Fruit fly (Drosophila melanogaster): ENCODE measurements around the gene PolG1.

The PolG1 gene

DNA sequence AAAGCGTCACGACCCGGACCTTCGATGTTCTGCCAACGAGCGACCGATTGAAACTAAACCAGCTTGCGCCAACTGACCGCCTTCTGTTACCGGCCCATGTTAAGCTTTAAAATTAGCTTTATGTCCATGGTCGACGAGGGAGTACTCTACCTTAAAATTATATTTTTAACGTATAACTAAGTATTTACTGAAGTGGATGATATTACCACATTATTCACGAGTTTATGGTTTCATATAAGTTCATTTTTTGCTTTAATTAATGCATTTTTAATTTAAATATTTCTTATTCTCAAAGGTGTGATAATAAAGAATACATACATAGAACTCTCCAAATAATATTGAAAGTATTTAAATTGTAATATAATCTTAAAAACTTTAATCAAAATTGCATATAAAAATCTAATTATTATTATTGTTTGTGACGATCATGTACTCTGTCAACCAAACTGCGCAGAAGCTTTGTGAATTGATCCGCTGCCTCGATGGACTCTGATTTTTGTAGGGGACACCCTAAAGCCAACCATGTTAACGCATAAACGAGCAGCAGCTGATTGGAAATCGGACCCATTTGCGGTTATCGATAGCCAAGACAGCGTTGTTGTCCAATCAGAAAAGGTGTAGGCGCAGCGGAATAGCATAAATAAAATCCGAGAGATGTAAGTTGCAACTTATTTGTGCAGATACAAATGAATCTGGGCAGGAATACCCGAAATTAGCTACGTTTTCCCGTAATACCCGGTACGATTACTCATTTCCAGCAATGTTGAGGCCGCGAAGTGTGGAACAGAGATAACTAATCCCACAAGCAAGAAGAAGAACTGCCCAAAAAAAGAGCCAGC, 47.2 kb downstream of the PolG1 start, which contains the start of the genes CG9008 and p38b (continued):
- 0 out of 2 replicates have a peak, but pooled peaks have one; percentile 40 for TF ChIP-seq ato (GFP tag; IDR thresholded peaks at IDR 0.05; ENCODE audit: partially characterized antibody)
- TF ChIP-seq Dfd (GFP tag; optimal IDR thresholded peaks at IDR 0.05): no peak
- peak; percentile 71 for TF ChIP-seq Six4 (GFP tag; optimal IDR thresholded peaks at IDR 0.05)
- TF ChIP-seq CG2202 (tag; optimal IDR thresholded peaks at IDR 0.05): peak; percentile 12
- no peak for TF ChIP-seq CG9876 (GFP tag; optimal IDR thresholded peaks at IDR 0.05)
- no peak for TF ChIP-seq CG14965 (GFP tag; optimal IDR thresholded peaks at IDR 0.05; ENCODE audit: borderline replicate concordance)
- TF ChIP-seq HmgZ (tag; optimal IDR thresholded peaks at IDR 0.05): peak; percentile 44
- peak; percentile 52 for TF ChIP-seq wek (GFP tag; optimal IDR thresholded peaks at IDR 0.05)
- no peak for TF ChIP-seq CkIIα-i1 (GFP tag; IDR thresholded peaks at IDR 0.05)
- peak; percentile 26 for TF ChIP-seq CG18764 (GFP tag; optimal IDR thresholded peaks at IDR 0.05)
- TF ChIP-seq sens (GFP tag): peak; percentile 79
- TF ChIP-seq CG10979 (tag; optimal IDR thresholded peaks at IDR 0.05): peak; percentile 83
- TF ChIP-seq CG14050 (GFP tag; IDR thresholded peaks at IDR 0.05): no peak; the same call in 2 of the 3 replicates
- TF ChIP-seq CG8478 (optimal IDR thresholded peaks at IDR 0.05): no peak
- TF ChIP-seq btn (GFP tag; optimal IDR thresholded peaks at IDR 0.05): no peak
- peak; percentile 56 for TF ChIP-seq CG3407 (GFP tag; optimal IDR thresholded peaks at IDR 0.05)
- no peak for TF ChIP-seq p53 (GFP tag; optimal IDR thresholded peaks at IDR 0.05)
- TF ChIP-seq schlank (tag; optimal IDR thresholded peaks at IDR 0.05): no peak
- TF ChIP-seq jigr1 (GFP tag; IDR thresholded peaks at IDR 0.05): no peak
- TF ChIP-seq CG15269 (tag; optimal IDR thresholded peaks at IDR 0.05): peak; percentile 87
- no peak for TF ChIP-seq pita (GFP tag; optimal IDR thresholded peaks at IDR 0.05)
- TF ChIP-seq CG31365 (tag; optimal IDR thresholded peaks at IDR 0.05): no peak
- no peak for TF ChIP-seq en (GFP tag; optimal IDR thresholded peaks at IDR 0.05)
- TF ChIP-seq Dek (tag; optimal IDR thresholded peaks at IDR 0.05): peak; percentile 87
- no peak for TF ChIP-seq ab (GFP tag; optimal IDR thresholded peaks at IDR 0.05)
- TF ChIP-seq caup (GFP tag; optimal IDR thresholded peaks at IDR 0.05; ENCODE audit: severe bottlenecking): peak; percentile 82
- peak; percentile 8 for TF ChIP-seq vfl (GFP tag; optimal IDR thresholded peaks at IDR 0.05)
- peak; percentile 54 for TF ChIP-seq CG8281 (tag; optimal IDR thresholded peaks at IDR 0.05)
- peak; percentile 60 for TF ChIP-seq HLH4C (GFP tag; IDR thresholded peaks at IDR 0.05; ENCODE audit: partially characterized antibody)

DNA sequence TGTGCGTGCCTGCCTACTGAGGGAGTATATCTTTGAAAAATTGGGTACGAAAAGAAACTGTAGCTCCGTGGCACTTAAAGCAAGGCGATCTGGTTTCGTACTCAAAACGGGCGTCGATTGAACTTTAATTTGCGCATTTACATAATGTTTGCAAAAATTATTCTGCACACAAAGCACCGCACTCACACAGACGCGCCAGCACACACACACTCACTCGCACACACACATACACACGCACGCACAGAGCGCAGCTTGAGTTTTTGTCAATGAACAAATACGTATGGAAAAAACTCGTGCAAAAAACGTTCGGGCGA, 47.8 kb downstream of the PolG1 start:
- no peak for TF ChIP-seq CG6813 (GFP tag; optimal IDR thresholded peaks at IDR 0.05)
- TF ChIP-seq Usf (GFP tag; optimal IDR thresholded peaks at IDR 0.05): no peak
- TF ChIP-seq bab2 (GFP tag; optimal IDR thresholded peaks at IDR 0.05): no peak
- TF ChIP-seq CG17361 (GFP tag; IDR thresholded peaks at IDR 0.05): no peak
- no peak for TF ChIP-seq chn (GFP tag; optimal IDR thresholded peaks at IDR 0.05)
- peak; percentile 80; the same call in 2 of the 4 replicates for TF ChIP-seq chinmo (GFP tag; IDR thresholded peaks at IDR 0.05; ENCODE audit: partially characterized antibody)
- TF ChIP-seq al (GFP tag; IDR thresholded peaks at IDR 0.05): no peak
- TF ChIP-seq Ravus (GFP tag; IDR thresholded peaks at IDR 0.05): no peak
- no peak for TF ChIP-seq CG18599 (GFP tag; optimal IDR thresholded peaks at IDR 0.05)
- peak; percentile 81 for TF ChIP-seq Jarid2 (GFP tag; optimal IDR thresholded peaks at IDR 0.05)
- peak; percentile 41; the same call in 1 of the 2 replicates for TF ChIP-seq bowl (GFP tag; IDR thresholded peaks at IDR 0.05)
- 0 out of 2 replicates have a peak, but pooled peaks have one; percentile 36 for TF ChIP-seq tna (GFP tag; IDR thresholded peaks at IDR 0.05; ENCODE audit: partially characterized antibody)
- TF ChIP-seq HLH4C (GFP tag; IDR thresholded peaks at IDR 0.05; ENCODE audit: partially characterized antibody): 0 out of 3 replicates have a peak, but pooled peaks have one; percentile 6
- no peak for TF ChIP-seq nerfin-1 (tag; optimal IDR thresholded peaks at IDR 0.05)
- TF ChIP-seq Fer3 (tag; optimal IDR thresholded peaks at IDR 0.05): no peak
- TF ChIP-seq ham (GFP tag; IDR thresholded peaks at IDR 0.05): no peak
- TF ChIP-seq CG7963 (GFP tag; IDR thresholded peaks at IDR 0.05; ENCODE audit: partially characterized antibody): no peak
- TF ChIP-seq az2 (GFP tag; optimal IDR thresholded peaks at IDR 0.05): no peak
- no peak for TF ChIP-seq Hr39 (optimal IDR thresholded peaks at IDR 0.05)
- TF ChIP-seq CG11560 (tag; IDR thresholded peaks at IDR 0.05): no peak
- no peak for TF ChIP-seq knrl (GFP tag; IDR thresholded peaks at IDR 0.05; ENCODE audit: partially characterized antibody)
- no peak for TF ChIP-seq bcd (GFP tag; optimal IDR thresholded peaks at IDR 0.05)

Data from whole organism, embryonic.